Worm (Caenorhabditis elegans): Measurements from ENCODE around the gene spe-17.

Gene spe-17

DNA sequence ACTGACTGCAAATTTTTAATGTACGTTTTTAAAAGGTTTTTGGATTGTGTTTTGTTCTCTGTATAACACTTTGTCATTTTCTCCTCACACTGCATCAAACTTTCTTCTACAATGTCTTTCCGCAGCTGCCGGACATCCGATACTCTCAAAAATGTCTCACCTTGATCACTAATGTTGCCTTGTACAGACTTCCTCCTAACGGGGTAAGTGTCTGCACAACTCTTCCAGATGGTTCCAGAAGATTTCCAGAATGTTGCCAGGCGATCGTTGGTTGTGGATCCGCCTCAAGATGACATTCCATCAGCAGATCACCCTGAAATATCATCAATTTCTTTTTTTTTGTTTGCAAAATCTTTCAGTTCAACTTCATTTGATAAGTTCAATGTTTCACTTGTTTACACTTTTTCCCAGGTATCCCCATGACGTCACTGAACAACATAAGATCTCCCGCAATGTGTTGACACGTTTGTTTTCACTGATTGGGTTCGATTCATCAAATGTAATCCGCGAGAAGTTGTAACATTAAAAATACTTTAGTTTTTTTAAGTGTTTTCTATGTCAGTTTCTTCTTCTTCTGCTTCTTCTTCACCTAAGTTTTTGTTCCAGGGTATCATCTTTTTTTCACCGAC, 4.1 kb upstream of the spe-17 start:
- TF ChIP-seq fkh-10 (GFP tag; optimal IDR thresholded peaks at IDR 0.05) (no peak), nhr-28 (tag; optimal IDR thresholded peaks at IDR 0.05) (no peak)

DNA sequence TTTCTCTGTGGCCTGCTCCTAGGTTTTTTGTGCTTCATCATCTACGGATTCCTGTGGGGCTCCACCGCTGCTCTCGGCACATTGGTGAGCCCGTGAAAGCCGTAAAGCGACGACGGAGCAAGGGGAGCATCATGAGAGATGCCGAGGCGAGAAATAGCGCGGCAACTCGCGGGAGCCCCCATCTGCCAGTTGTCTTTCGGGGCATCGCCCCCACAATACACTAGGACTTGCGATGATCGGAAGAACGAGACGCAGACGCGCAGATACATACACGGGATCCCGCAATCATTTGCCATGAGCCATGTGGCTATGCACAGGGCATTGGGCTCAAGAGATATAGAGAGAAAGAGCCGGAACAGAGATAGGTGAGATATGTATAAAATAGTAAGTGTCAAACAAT, 2.8 kb upstream of the spe-17 start:
- peak; percentile 23 for TF ChIP-seq nfya-1 (tag; optimal IDR thresholded peaks at IDR 0.05; ENCODE audit: insufficient read depth)
- TF ChIP-seq nhr-67 (tag; optimal IDR thresholded peaks at IDR 0.05), result no peak

DNA sequence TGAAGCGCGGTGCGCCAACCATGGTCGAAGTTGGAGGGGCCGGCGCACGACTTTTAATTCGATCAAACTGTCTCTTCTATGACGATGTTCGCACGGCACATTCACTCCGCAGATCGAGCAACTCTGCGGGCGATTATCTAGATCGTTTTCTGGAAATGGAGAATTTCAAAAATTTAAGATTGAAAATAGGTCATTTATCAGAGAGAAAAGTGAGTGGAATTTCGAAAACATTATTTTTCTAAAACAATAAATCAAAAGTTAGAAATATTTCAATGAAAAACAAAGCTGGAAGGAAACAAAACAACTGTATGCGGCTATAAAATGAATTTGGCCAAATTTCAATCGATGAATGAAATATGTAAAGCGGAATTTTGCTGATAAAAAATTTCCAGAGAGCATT, 2.4 kb upstream of the spe-17 start, which contains the start of the genes ZK617.26 and unc-22:
Gene ZK617.26, minus strand, starts transcription at position 101 of the 400 bp plus-strand sequence.
Gene unc-22, minus strand, starts transcription at position 149 of the 400 bp plus-strand sequence.
- TF ChIP-seq nhr-23 (tag; optimal IDR thresholded peaks at IDR 0.05) (no peak), egl-27 (tag; optimal IDR thresholded peaks at IDR 0.05) (no peak), nhr-11 (tag; optimal IDR thresholded peaks at IDR 0.05) (no peak), lin-39 (tag; optimal IDR thresholded peaks at IDR 0.05) (no peak), aly-2 (tag; optimal IDR thresholded peaks at IDR 0.05) (no peak), mdl-1 (tag; optimal IDR thresholded peaks at IDR 0.05) (no peak), mml-1 (tag; optimal IDR thresholded peaks at IDR 0.05) (no peak), nhr-28 (tag; optimal IDR thresholded peaks at IDR 0.05) (no peak), nhr-12 (tag; optimal IDR thresholded peaks at IDR 0.05) (no peak), ztf-11 (tag; optimal IDR thresholded peaks at IDR 0.05) (no peak), unc-62 (GFP tag; optimal IDR thresholded peaks at IDR 0.05) (no peak), lsy-12 (tag; optimal IDR thresholded peaks at IDR 0.05) (no peak), ceh-9 (tag; optimal IDR thresholded peaks at IDR 0.05) (no peak), jun-1 (tag; optimal IDR thresholded peaks at IDR 0.05) (no peak), hmg-11 (tag; optimal IDR thresholded peaks at IDR 0.05) (no peak), nhr-237 (tag; optimal IDR thresholded peaks at IDR 0.05) (no peak), fos-1 (tag; optimal IDR thresholded peaks at IDR 0.05) (no peak), nfya-1 (tag; optimal IDR thresholded peaks at IDR 0.05; ENCODE audit: insufficient read depth) (no peak), unc-39 (tag; optimal IDR thresholded peaks at IDR 0.05) (no peak)

DNA sequence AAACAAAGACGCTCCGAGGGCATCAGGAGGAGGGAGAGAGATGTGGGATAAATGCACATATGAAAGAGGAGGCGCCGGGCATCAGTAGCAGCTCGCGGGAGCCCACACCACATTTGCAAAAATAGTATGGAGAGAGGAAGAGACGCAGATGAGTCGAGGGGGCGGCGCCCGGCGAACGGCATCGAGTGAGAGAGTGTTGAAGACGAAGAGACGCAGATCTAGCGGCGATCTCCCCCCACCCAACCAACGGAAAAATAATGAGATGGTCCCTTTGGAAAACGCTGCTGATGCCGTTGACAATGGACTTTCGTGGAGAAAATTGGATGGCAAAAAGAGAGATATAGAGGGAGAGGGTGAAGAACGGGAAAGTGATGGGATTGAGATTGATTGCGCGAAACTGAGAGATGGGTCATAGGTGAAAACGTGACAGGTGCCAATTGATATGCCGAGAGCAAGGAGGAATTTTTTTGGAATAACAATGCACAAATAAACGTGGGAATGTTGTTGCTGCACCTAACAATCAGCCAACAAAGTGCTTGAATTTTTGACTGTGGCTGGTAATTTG, 699 bp upstream of the spe-17 start:
- no peak for TF ChIP-seq egl-5 (tag; optimal IDR thresholded peaks at IDR 0.05)
- no peak for TF ChIP-seq nhr-237 (tag; optimal IDR thresholded peaks at IDR 0.05)
- TF ChIP-seq unc-62 (GFP tag; optimal IDR thresholded peaks at IDR 0.05), result peak; percentile 61
- TF ChIP-seq nfya-1 (tag; optimal IDR thresholded peaks at IDR 0.05; ENCODE audit: insufficient read depth), result peak; percentile 44
- TF ChIP-seq lin-39 (tag; optimal IDR thresholded peaks at IDR 0.05), result peak; percentile 65
- TF ChIP-seq nhr-11 (tag; optimal IDR thresholded peaks at IDR 0.05), result peak; percentile 9

DNA sequence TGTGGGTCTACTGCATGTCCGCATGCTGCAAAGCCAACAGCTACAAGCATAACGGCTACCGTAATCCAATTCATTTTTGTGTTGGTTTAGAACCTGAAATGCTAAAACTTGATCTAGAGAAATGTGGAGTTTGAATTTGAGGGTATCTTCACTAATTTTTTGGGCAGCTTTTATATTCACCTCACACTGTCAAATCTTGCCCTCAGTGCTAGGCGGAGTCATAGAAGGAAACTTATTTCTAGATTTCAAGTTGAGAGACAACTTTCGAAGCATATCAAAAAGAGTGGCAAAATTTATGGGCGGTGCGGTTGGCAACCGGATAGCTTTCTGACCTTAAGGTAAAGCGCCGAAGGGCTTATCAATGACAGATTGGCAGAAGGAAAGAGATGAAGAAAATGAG, 2.4 kb downstream of the spe-17 start, which contains the start of gene lips-6:
Gene lips-6, minus strand, starts transcription at position 101 of the 400 bp plus-strand sequence.
- TF ChIP-seq ama-1 (optimal IDR thresholded peaks at IDR 0.05), result no peak
- no peak for TF ChIP-seq elt-1 (tag; optimal IDR thresholded peaks at IDR 0.05)
- TF ChIP-seq nhr-67 (tag; optimal IDR thresholded peaks at IDR 0.05), result no peak
- TF ChIP-seq egl-5 (tag; optimal IDR thresholded peaks at IDR 0.05), result no peak
- TF ChIP-seq nhr-25 (tag; optimal IDR thresholded peaks at IDR 0.05), result no peak
- no peak for TF ChIP-seq R02D3.7 (tag; optimal IDR thresholded peaks at IDR 0.05)
- no peak for TF ChIP-seq nhr-43 (tag; optimal IDR thresholded peaks at IDR 0.05; ENCODE audit: poor library complexity, severe bottlenecking)

DNA sequence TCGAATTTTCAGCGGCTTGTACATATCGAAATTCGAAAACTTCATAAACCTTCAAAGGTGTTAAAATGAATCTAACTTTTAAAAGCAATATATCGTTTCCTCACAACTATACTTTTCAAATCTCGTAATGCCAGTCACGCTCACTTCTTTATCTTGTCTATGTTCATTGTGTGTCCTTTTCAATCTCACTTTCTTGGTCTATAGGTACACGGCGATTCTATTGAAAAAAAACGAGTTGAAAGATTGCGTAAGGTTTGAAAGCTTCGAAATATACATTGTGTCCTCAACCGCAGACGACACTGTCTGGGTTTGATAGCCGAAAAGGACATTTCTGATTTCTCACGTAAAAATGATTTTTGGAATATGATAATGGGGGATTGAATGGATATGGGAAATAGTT, 5.7 kb downstream of the spe-17 start:
- peak; percentile 10 for TF ChIP-seq nhr-43 (tag; optimal IDR thresholded peaks at IDR 0.05; ENCODE audit: poor library complexity, severe bottlenecking)
- peak; percentile 80 for TF ChIP-seq nhr-25 (tag; optimal IDR thresholded peaks at IDR 0.05)
- no peak for TF ChIP-seq fos-1 (tag; optimal IDR thresholded peaks at IDR 0.05)
- TF ChIP-seq nfya-1 (tag; optimal IDR thresholded peaks at IDR 0.05; ENCODE audit: insufficient read depth), result no peak

DNA sequence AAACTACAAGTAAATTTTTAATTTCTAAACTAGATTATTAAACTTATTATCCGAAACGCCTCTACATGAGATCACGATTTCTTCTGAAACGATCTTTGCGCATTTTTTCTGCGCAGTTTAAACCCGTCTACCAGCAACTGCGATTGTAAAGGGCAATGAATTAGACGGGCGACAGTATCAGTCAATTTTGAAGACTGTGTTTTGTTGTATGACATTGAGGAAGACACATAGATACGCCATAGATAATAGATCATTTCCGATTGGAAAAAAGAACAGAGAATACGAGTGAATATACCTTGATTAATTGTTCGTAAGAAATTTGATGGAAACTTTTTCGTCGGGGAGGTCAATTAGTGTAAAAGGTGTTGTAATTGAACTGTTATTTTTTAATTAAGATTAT, 8.1 kb downstream of the spe-17 start:
- TF ChIP-seq nhr-43 (tag; optimal IDR thresholded peaks at IDR 0.05; ENCODE audit: poor library complexity, severe bottlenecking) (peak; percentile 73), aly-2 (tag; optimal IDR thresholded peaks at IDR 0.05) (no peak), egl-5 (tag; optimal IDR thresholded peaks at IDR 0.05) (no peak), lsy-12 (tag; optimal IDR thresholded peaks at IDR 0.05) (no peak), fkh-10 (GFP tag; optimal IDR thresholded peaks at IDR 0.05) (no peak), fkh-2 (tag; optimal IDR thresholded peaks at IDR 0.05) (no peak), nhr-25 (tag; optimal IDR thresholded peaks at IDR 0.05) (peak; percentile 92), elt-1 (tag; optimal IDR thresholded peaks at IDR 0.05) (peak; percentile 89), unc-39 (tag; optimal IDR thresholded peaks at IDR 0.05) (no peak), mdl-1 (tag; optimal IDR thresholded peaks at IDR 0.05) (no peak), nhr-77 (tag; optimal IDR thresholded peaks at IDR 0.05) (no peak), ceh-82 (tag; optimal IDR thresholded peaks at IDR 0.05) (no peak)
